Worm (Caenorhabditis elegans) whole organism, early embryonic: Measurements from ENCODE around the gene srlf-20.

Experiments used
- ama-1 ChIP-seq: fragments of 150-350 bp; optimal IDR thresholded peaks from 2 replicates; lab custom pipeline; 2014
- ceh-13 ChIP-seq: fragments of 200-800 bp; sonication (Bioruptor generic); optimal IDR thresholded peaks from 2 replicates; lab custom pipeline; 2018; ENCODE audit warnings: mild to moderate bottlenecking, missing genetic modification characterization, missing compliant biosample characterization
- hnd-1 ChIP-seq: sonication (generic microtip); optimal IDR thresholded peaks from 2 replicates; lab custom pipeline; 2016; ENCODE audit warnings: missing genetic modification characterization, missing compliant biosample characterization
- pes-1 ChIP-seq: fragments of 200-800 bp; sonication (Bioruptor generic); IDR thresholded peaks from 2 replicates; pipeline ENCODE4 v1.3.6; 2022; ENCODE audit warnings: missing genetic modification reagents, missing genetic modification characterization, missing compliant biosample characterization
- tbx-11 ChIP-seq: fragments of 200-800 bp; sonication (Bioruptor generic); IDR thresholded peaks from 2 replicates; pipeline ENCODE4 v1.3.6; 2022; ENCODE audit warnings: missing genetic modification characterization, missing compliant biosample characterization

- TF ChIP-seq pes-1 (GFP tag; lab: Robert Waterston, UW) (no peak), tbx-11 (no peak), ama-1 (lab: Kevin White, UChicago) (no peak), ceh-13 (GFP tag; lab: Kevin White, UChicago) (no peak), hnd-1 (tag; lab: Kevin White, UChicago) (no peak)
Observed at ce11 chrV:908681-909080, 14.9 kb downstream of the srlf-20 start.
